Fruit fly (Drosophila melanogaster) S2 (cell line): ENCODE results near the gene Pyroxd1.

Experiments
- CG8478 ChIP-seq: fragments of >200 bp; optimal IDR thresholded peaks from 2 replicates; lab custom pipeline; 2018
- CTCF ChIP-seq, 2 experiments: fragments of >200 bp; optimal IDR thresholded peaks; 2 replicates each; lab custom pipeline; 2018

DNA sequence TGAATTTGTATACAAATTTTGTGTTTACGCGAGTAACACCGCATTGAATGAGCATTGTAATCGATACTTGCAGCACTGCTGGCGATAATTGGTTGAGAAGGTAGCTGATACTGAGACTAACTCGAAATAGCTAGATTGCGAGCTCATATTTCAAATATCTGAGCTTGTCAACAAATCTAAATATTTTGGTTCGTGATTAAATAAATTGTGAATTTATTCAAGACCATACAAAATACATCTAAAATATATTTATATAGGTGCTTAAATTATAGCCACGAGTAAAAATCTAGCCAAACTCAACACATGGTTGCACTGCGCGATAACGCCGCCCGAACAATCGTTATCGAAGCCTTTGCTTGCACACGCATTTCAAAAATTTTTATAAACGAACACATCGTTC lies 2.6 kb downstream of the Pyroxd1 start, which contains the start of the genes Taf13 and nesd:
- TF ChIP-seq CG8478 (lab: Kevin White, UChicago) (no peak), CTCF (optimal IDR thresholded peaks at IDR 0.05; lab: Kevin White, UChicago) (no peak)
